Fruit fly (Drosophila melanogaster) whole organism, pupa: Measurements from ENCODE around the gene CG15262.

Experiments used
- CG12605 ChIP-seq: fragments of 200-800 bp; sonication (Bioruptor generic); IDR thresholded peaks from 2 replicates; pipeline ENCODE4 v1.3.6; 2022; ENCODE audit warnings: missing biosample characterization, missing genetic modification characterization
- CG13204 ChIP-seq: fragments of 200-800 bp; sonication (Bioruptor generic); optimal IDR thresholded peaks from 2 replicates; lab custom pipeline; 2018; ENCODE audit warnings: missing biosample characterization, mild to moderate bottlenecking, missing genetic modification characterization, moderate library complexity
- Pif1A ChIP-seq: fragments of 200-800 bp; sonication (Bioruptor generic); optimal IDR thresholded peaks from 3 replicates; lab custom pipeline; 2016; ENCODE audit warnings: missing biosample characterization, missing genetic modification characterization

- TF ChIP-seq CG13204, result no peak
- TF ChIP-seq CG12605 (GFP tag; lab: Robert Waterston, UW), result no peak
- TF ChIP-seq Pif1A (GFP tag; lab: Kevin White, UChicago), result no peak
Measured at dm6 chr2L:15248163-15249005, 49.2 kb upstream of the CG15262 start, which contains the start of gene dao.
